Worm (Caenorhabditis elegans) whole organism, young adult: ENCODE results near the gene C26E1.1.

Source experiments
- K11D2.4 ChIP-seq: fragments of 200-800 bp; sonication (Bioruptor generic); IDR thresholded peaks from 2 replicates; pipeline ENCODE4 v1.3.6; 2022; ENCODE audit warnings: missing genetic modification reagents, missing genetic modification characterization, missing compliant biosample characterization
- Y56A3A.18 ChIP-seq: fragments of 200-800 bp; sonication (Bioruptor generic); IDR thresholded peaks from 2 replicates; pipeline ENCODE4 v1.3.6; 2022; ENCODE audit warnings: missing genetic modification reagents, missing genetic modification characterization, missing compliant biosample characterization
- ceh-79 ChIP-seq: sonication (generic microtip); optimal IDR thresholded peaks from 2 replicates; lab custom pipeline; 2017; ENCODE audit warnings: mild to moderate bottlenecking, missing genetic modification characterization, missing compliant biosample characterization
- efl-1 ChIP-seq: fragments of 150-350 bp; optimal IDR thresholded peaks from 2 replicates; lab custom pipeline; 2014; ENCODE audit warnings: missing biosample characterization, missing genetic modification reagents, missing genetic modification characterization
- hmg-20 ChIP-seq: fragments of 200-800 bp; sonication (Bioruptor generic); IDR thresholded peaks from 2 replicates; pipeline ENCODE4 v1.3.6; 2022; ENCODE audit warnings: missing genetic modification reagents, missing genetic modification characterization, missing compliant biosample characterization
- nhr-90 ChIP-seq: sonication (generic microtip); optimal IDR thresholded peaks from 2 replicates; lab custom pipeline; 2016; ENCODE audit warnings: missing genotype, mild to moderate bottlenecking, missing genetic modification characterization, missing compliant biosample characterization
- rcor-1 ChIP-seq: fragments of 200-800 bp; sonication (Bioruptor generic); IDR thresholded peaks from 2 replicates; pipeline ENCODE4 v1.3.6; 2022; ENCODE audit warnings: missing genetic modification reagents, missing genetic modification characterization, missing compliant biosample characterization
- ztf-26 ChIP-seq: sonication (generic microtip); optimal IDR thresholded peaks from 2 replicates; lab custom pipeline; 2017; ENCODE audit warnings: missing genetic modification characterization, missing compliant biosample characterization

DNA sequence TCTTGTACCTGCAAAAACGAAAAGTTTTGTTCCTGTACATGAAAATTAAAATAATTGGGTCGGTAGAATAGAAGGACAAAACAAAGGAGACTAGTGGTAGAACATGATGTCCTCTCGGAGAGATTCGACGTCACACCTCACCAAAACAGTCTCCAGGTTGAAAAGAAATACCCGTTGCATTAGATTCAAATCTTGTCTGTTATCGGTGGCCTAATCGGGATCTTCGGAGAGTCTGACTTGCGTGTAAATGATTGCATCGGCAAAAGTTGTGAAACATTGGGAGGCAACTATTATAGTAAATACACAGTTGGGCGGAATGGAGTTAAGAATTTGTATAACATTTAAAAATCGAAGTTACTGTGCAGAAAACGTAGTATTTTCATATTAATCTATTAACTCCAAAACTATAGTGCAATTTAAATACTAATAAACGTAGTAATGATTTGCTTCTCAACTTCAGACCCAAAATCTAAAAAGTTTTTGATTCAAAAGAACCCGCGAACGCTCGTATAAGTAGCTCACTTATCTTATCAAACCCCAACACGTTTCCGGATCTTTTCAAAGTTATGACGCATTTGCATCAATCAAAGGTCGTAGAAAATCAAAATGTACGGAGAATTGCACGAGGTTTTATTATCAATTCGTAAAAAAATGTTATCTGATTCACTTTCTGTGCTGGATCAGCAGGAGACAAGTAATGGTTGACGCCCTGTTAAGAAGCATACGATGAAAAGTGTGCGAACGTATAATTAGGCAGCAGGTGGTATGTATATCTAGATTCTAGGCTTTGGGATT is 36.3 kb downstream of the C26E1.1 start, which contains the start of gene nhr-168:
- TF ChIP-seq ceh-79 (tag; lab: Kevin White, UChicago), result no peak
- no peak for TF ChIP-seq Y56A3A.18
- no peak for TF ChIP-seq efl-1 (GFP tag; lab: Kevin White, UChicago)
- no peak for TF ChIP-seq nhr-90 (tag; lab: Kevin White, UChicago)
- TF ChIP-seq K11D2.4, result no peak
- TF ChIP-seq hmg-20 (GFP tag; lab: Robert Waterston, UW), result no peak
- no peak for TF ChIP-seq rcor-1 (GFP tag; lab: Robert Waterston, UW)
- TF ChIP-seq ztf-26, result no peak
